Worm (Caenorhabditis elegans): ENCODE results near the gene T07C4.3.

DNA sequence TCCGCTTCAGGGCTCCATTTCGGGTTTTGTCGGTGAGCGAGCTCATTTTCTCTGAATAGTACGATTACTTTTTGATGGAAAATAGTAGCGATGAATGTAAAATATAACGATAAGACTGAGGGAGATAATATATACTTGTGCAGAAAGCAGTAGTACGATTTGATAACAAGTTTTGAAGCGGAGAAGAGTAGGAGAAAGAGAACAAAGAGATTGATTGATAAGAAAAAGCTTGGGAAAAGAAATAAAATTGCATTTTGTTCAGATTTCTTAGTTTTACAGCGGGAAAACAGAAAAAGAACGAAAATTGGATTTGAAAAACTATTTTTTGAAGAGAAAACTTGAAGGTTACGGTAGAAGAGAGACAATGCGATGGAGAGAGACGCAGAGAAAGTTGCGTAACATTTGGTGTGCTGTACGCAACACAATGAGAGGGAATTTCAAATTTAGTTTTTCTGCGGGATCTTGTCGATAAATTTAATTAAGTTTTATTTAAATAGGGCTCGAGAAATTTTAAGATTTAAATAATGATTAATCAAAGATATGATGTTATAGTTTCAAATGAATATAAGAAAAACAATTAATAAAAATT, 5.7 kb downstream of the T07C4.3 start, which contains the start of gene umps-1:
- no peak for TF ChIP-seq ceh-43 (GFP tag; optimal IDR thresholded peaks at IDR 0.05)
- TF ChIP-seq nhr-237 (tag; optimal IDR thresholded peaks at IDR 0.05) = no peak
- TF ChIP-seq blmp-1 (tag; optimal IDR thresholded peaks at IDR 0.05) = no peak
- TF ChIP-seq mls-2 (tag; optimal IDR thresholded peaks at IDR 0.05) = no peak

Data from whole organism, mixed stage, embryonic.